Fruit fly (Drosophila melanogaster): ENCODE results near the gene Wdr92.
A peak's percentile ranks its signal among the peaks of the same experiment; 100 is the strongest.

Gene Wdr92

DNA sequence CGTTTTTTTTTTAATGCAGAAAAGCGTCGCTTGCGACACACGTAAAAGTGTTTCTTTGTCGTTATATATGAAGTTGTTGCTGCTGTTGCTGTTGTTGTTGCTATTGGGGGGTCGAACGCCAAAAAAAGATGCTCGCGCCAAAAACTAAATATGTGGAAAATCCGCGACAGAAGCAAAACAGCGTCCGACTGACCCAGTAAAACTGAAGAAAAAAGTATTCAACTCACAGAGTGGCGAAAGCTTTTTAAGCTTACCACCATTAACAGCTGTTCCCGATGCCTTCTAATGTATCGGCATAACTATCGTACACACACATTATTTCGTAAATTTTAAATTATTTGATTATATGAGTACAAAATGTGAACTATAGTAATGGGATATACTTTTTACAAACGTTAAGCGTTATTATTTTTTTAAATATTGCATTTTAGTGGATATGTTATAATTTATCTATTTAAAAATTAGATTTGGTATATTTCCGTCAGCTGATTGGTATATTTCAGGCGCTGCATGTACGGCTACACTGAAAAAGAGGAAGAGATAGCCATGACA is at the start of gene Wdr92, which contains the start of gene Prestin:
Gene Wdr92, plus strand, starts transcription at position 535 of the 552 bp plus-strand sequence.
Gene Prestin, minus strand, starts transcription at position 204 of the 552 bp plus-strand sequence.
- TF ChIP-seq spab (GFP tag; optimal IDR thresholded peaks at IDR 0.05) (no peak), CG8119 (GFP tag; IDR thresholded peaks at IDR 0.05) (no peak; the same call in 2 of the 3 replicates), ss (GFP tag; optimal IDR thresholded peaks at IDR 0.05) (peak; percentile 46 to 61), CG6808 (GFP tag; optimal IDR thresholded peaks at IDR 0.05) (peak; percentile 36), Blimp-1 (GFP tag; optimal IDR thresholded peaks at IDR 0.05) (no peak), CG10669 (GFP tag; optimal IDR thresholded peaks at IDR 0.05) (peak; percentile 30), CG4318 (GFP tag; optimal IDR thresholded peaks at IDR 0.05) (no peak), CG31627 (GFP tag; optimal IDR thresholded peaks at IDR 0.05) (no peak), fd85E (GFP tag; optimal IDR thresholded peaks at IDR 0.05) (no peak), CG10631 (GFP tag; optimal IDR thresholded peaks at IDR 0.05) (no peak), Sox15 (GFP tag; optimal IDR thresholded peaks at IDR 0.05) (no peak), Eip93F (GFP tag; optimal IDR thresholded peaks at IDR 0.05) (peak; percentile 40), esn (GFP tag; optimal IDR thresholded peaks at IDR 0.05) (peak; percentile 21), topi (GFP tag; optimal IDR thresholded peaks at IDR 0.05) (peak; percentile 24), Eip75B (GFP tag; optimal IDR thresholded peaks at IDR 0.05) (peak; percentile 50), CG6163 (GFP tag; IDR thresholded peaks at IDR 0.05) (no peak), cyc (GFP tag; optimal IDR thresholded peaks at IDR 0.05) (peak; percentile 2), CG8319 (GFP tag; optimal IDR thresholded peaks at IDR 0.05) (no peak), CG11762 (GFP tag; optimal IDR thresholded peaks at IDR 0.05; ENCODE audit: insufficient read depth) (no peak), Gug (GFP tag; IDR thresholded peaks at IDR 0.05) (no peak), Eip78C (GFP tag) (peak; percentile 85), CG34406 (GFP tag; optimal IDR thresholded peaks at IDR 0.05) (no peak), Hr38 (GFP tag; optimal IDR thresholded peaks at IDR 0.05) (no peak), CG6854 (GFP tag; optimal IDR thresholded peaks at IDR 0.05) (peak; percentile 82), Ets21C (GFP tag; optimal IDR thresholded peaks at IDR 0.05) (no peak), Lpt (GFP tag; optimal IDR thresholded peaks at IDR 0.05) (peak; percentile 7), fkh (GFP tag; optimal IDR thresholded peaks at IDR 0.05) (no peak), CG15336 (GFP tag; IDR thresholded peaks at IDR 0.05) (peak; percentile 57; the same call in 1 of the 2 replicates), CG3919 (GFP tag; optimal IDR thresholded peaks at IDR 0.05) (no peak), dac (GFP tag; optimal IDR thresholded peaks at IDR 0.05) (no peak), salr (GFP tag; optimal IDR thresholded peaks at IDR 0.05) (no peak), CG3032 (tag; optimal IDR thresholded peaks at IDR 0.05) (peak; percentile 24), pdm3 (GFP tag; optimal IDR thresholded peaks at IDR 0.05) (no peak), CG32006 (GFP tag; optimal IDR thresholded peaks at IDR 0.05) (no peak), lz (GFP tag; optimal IDR thresholded peaks at IDR 0.05) (no peak), Sox102F (GFP tag; optimal IDR thresholded peaks at IDR 0.05) (peak; percentile 35), vri (GFP tag; optimal IDR thresholded peaks at IDR 0.05) (peak; percentile 76), fd59A (GFP tag; optimal IDR thresholded peaks at IDR 0.05) (no peak), eg (GFP tag; IDR thresholded peaks at IDR 0.05) (peak; percentile 58; the same call in 2 of the 3 replicates), acj6 (GFP tag; optimal IDR thresholded peaks at IDR 0.05) (no peak), Hr39 (GFP tag; optimal IDR thresholded peaks at IDR 0.05) (no peak), CG16779 (tag; optimal IDR thresholded peaks at IDR 0.05) (peak; percentile 55), Ets96B (tag; optimal IDR thresholded peaks at IDR 0.05) (no peak), CG9139 (GFP tag; optimal IDR thresholded peaks at IDR 0.05) (peak; percentile 12), net (GFP tag; optimal IDR thresholded peaks at IDR 0.05) (no peak), achi (GFP tag; optimal IDR thresholded peaks at IDR 0.05) (no peak), dsx (GFP tag; optimal IDR thresholded peaks at IDR 0.05; ENCODE audit: poor library complexity, severe bottlenecking) (peak; percentile 60), svp (GFP tag) (peak; percentile 92), Hr4 (GFP tag; optimal IDR thresholded peaks at IDR 0.05) (no peak), CG6276 (GFP tag; optimal IDR thresholded peaks at IDR 0.05) (no peak), Smox (GFP tag; optimal IDR thresholded peaks at IDR 0.05) (peak; percentile 14), Met (GFP tag; optimal IDR thresholded peaks at IDR 0.05) (no peak)

Data from whole organism, prepupa.